Worm (Caenorhabditis elegans): ENCODE data around the gene F22B3.8.

F22B3.8 gene

ce11 chrIV:11461335-11461734, 36.6 kb upstream of the F22B3.8 start:
- TF ChIP-seq hmg-4 (GFP tag; optimal IDR thresholded peaks at IDR 0.05) (no peak), flt-1 (GFP tag; IDR thresholded peaks at IDR 0.05) (no peak), aly-1 (tag; optimal IDR thresholded peaks at IDR 0.05) (no peak), tbx-11 (GFP tag; IDR thresholded peaks at IDR 0.05) (no peak), tbx-37 (GFP tag; conservative IDR thresholded peaks at IDR 0.05) (no peak)

ce11 chrIV:11459684-11460083, 35.0 kb upstream of the F22B3.8 start, which contains the start of gene npr-3:
Gene npr-3 (plus strand): TSS chrIV:11459984.
- no peak for TF ChIP-seq tra-4 (tag; optimal IDR thresholded peaks at IDR 0.05)
- TF ChIP-seq B0310.2 (tag; optimal IDR thresholded peaks at IDR 0.05): no peak
- no peak for TF ChIP-seq aly-1 (tag; optimal IDR thresholded peaks at IDR 0.05)
- TF ChIP-seq flt-1 (GFP tag; IDR thresholded peaks at IDR 0.05): no peak
- TF ChIP-seq ama-1 (optimal IDR thresholded peaks at IDR 0.05): no peak

- TF ChIP-seq ama-1 (optimal IDR thresholded peaks at IDR 0.05): no peak
- TF ChIP-seq hnd-1 (tag; optimal IDR thresholded peaks at IDR 0.05): no peak
- TF ChIP-seq hmg-4 (GFP tag; optimal IDR thresholded peaks at IDR 0.05): no peak
- TF ChIP-seq ceh-36 (tag; optimal IDR thresholded peaks at IDR 0.05): no peak
- no peak for TF ChIP-seq hmbx-1 (tag; optimal IDR thresholded peaks at IDR 0.05)
- TF ChIP-seq pes-1 (GFP tag; IDR thresholded peaks at IDR 0.05): no peak
- TF ChIP-seq F13C5.2 (tag; optimal IDR thresholded peaks at IDR 0.05): no peak
- TF ChIP-seq tbx-37 (GFP tag; conservative IDR thresholded peaks at IDR 0.05): no peak
- TF ChIP-seq B0310.2 (tag; optimal IDR thresholded peaks at IDR 0.05): no peak
- TF ChIP-seq tbx-11 (GFP tag; IDR thresholded peaks at IDR 0.05): no peak
These were observed 34.1 kb upstream of the F22B3.8 start for ce11 chrIV:11458700-11459263.

ce11 chrIV:11455824-11456223, 31.1 kb upstream of the F22B3.8 start:
- TF ChIP-seq hnd-1 (tag; optimal IDR thresholded peaks at IDR 0.05) (no peak), tra-4 (tag; optimal IDR thresholded peaks at IDR 0.05) (no peak), ceh-13 (GFP tag; optimal IDR thresholded peaks at IDR 0.05) (no peak), B0310.2 (tag; optimal IDR thresholded peaks at IDR 0.05) (no peak), hmbx-1 (tag; optimal IDR thresholded peaks at IDR 0.05) (no peak), flt-1 (GFP tag; IDR thresholded peaks at IDR 0.05) (no peak), ets-7 (tag; optimal IDR thresholded peaks at IDR 0.05) (no peak), pes-1 (GFP tag; IDR thresholded peaks at IDR 0.05) (no peak), scrt-1 (GFP tag; IDR thresholded peaks at IDR 0.05) (no peak), sea-1 (GFP tag; conservative IDR thresholded peaks at IDR 0.05) (no peak), ama-1 (optimal IDR thresholded peaks at IDR 0.05) (no peak), aly-1 (tag; optimal IDR thresholded peaks at IDR 0.05) (no peak), tbx-37 (GFP tag; conservative IDR thresholded peaks at IDR 0.05) (no peak), tbx-11 (GFP tag; IDR thresholded peaks at IDR 0.05) (no peak), hmg-4 (GFP tag; optimal IDR thresholded peaks at IDR 0.05) (no peak), F13C5.2 (tag; optimal IDR thresholded peaks at IDR 0.05) (no peak)

ce11 chrIV:11452928-11453327, 28.2 kb upstream of the F22B3.8 start:
- no peak for TF ChIP-seq scrt-1 (GFP tag; IDR thresholded peaks at IDR 0.05)

ce11 chrIV:11438255-11438654, 13.5 kb upstream of the F22B3.8 start:
- TF ChIP-seq tbx-11 (GFP tag; IDR thresholded peaks at IDR 0.05): no peak
- TF ChIP-seq ama-1 (optimal IDR thresholded peaks at IDR 0.05): no peak
- no peak for TF ChIP-seq scrt-1 (GFP tag; IDR thresholded peaks at IDR 0.05)
- no peak for TF ChIP-seq tbx-37 (GFP tag; conservative IDR thresholded peaks at IDR 0.05)
- TF ChIP-seq hmbx-1 (tag; optimal IDR thresholded peaks at IDR 0.05): no peak
- TF ChIP-seq flt-1 (GFP tag; IDR thresholded peaks at IDR 0.05): no peak
- TF ChIP-seq sea-1 (GFP tag; conservative IDR thresholded peaks at IDR 0.05): no peak
- no peak for TF ChIP-seq tra-4 (tag; optimal IDR thresholded peaks at IDR 0.05)
- TF ChIP-seq aly-1 (tag; optimal IDR thresholded peaks at IDR 0.05): no peak
- no peak for TF ChIP-seq hnd-1 (tag; optimal IDR thresholded peaks at IDR 0.05)
- TF ChIP-seq F13C5.2 (tag; optimal IDR thresholded peaks at IDR 0.05): no peak

- TF ChIP-seq flt-1 (GFP tag; IDR thresholded peaks at IDR 0.05): no peak
- TF ChIP-seq scrt-1 (GFP tag; IDR thresholded peaks at IDR 0.05): no peak
- no peak for TF ChIP-seq sea-1 (GFP tag; conservative IDR thresholded peaks at IDR 0.05)
- no peak for TF ChIP-seq ama-1 (optimal IDR thresholded peaks at IDR 0.05)
These were observed 11.0 kb upstream of the F22B3.8 start for ce11 chrIV:11435761-11436160.

ce11 chrIV:11434575-11434974, 9.8 kb upstream of the F22B3.8 start:
- no peak for TF ChIP-seq ama-1 (optimal IDR thresholded peaks at IDR 0.05)
- TF ChIP-seq hnd-1 (tag; optimal IDR thresholded peaks at IDR 0.05): no peak
- TF ChIP-seq aly-1 (tag; optimal IDR thresholded peaks at IDR 0.05): no peak
- TF ChIP-seq ets-7 (tag; optimal IDR thresholded peaks at IDR 0.05): no peak
- no peak for TF ChIP-seq hmg-4 (GFP tag; optimal IDR thresholded peaks at IDR 0.05)
- no peak for TF ChIP-seq pes-1 (GFP tag; IDR thresholded peaks at IDR 0.05)
- TF ChIP-seq B0310.2 (tag; optimal IDR thresholded peaks at IDR 0.05): no peak
- TF ChIP-seq F13C5.2 (tag; optimal IDR thresholded peaks at IDR 0.05): no peak
- TF ChIP-seq sea-1 (GFP tag; conservative IDR thresholded peaks at IDR 0.05): no peak
- no peak for TF ChIP-seq ceh-13 (GFP tag; optimal IDR thresholded peaks at IDR 0.05)
- TF ChIP-seq tbx-11 (GFP tag; IDR thresholded peaks at IDR 0.05): no peak

- no peak for TF ChIP-seq aly-1 (tag; optimal IDR thresholded peaks at IDR 0.05)
- TF ChIP-seq hmg-4 (GFP tag; optimal IDR thresholded peaks at IDR 0.05): no peak
- TF ChIP-seq tbx-37 (GFP tag; conservative IDR thresholded peaks at IDR 0.05): no peak
- no peak for TF ChIP-seq tra-4 (tag; optimal IDR thresholded peaks at IDR 0.05)
- no peak for TF ChIP-seq scrt-1 (GFP tag; IDR thresholded peaks at IDR 0.05)
- no peak for TF ChIP-seq ets-7 (tag; optimal IDR thresholded peaks at IDR 0.05)
These were observed 9.0 kb upstream of the F22B3.8 start for ce11 chrIV:11433709-11434108.

All from whole organism, early embryonic.